Worm (Caenorhabditis elegans) whole organism, dauer: ENCODE measurements around the gene che-7.

Experiments
- unc-62 ChIP-seq: sonication (generic microtip); optimal IDR thresholded peaks from 2 replicates; lab custom pipeline; 2017; ENCODE audit warnings: missing biosample characterization, missing genetic modification reagents, missing genetic modification characterization

The che-7 gene

DNA sequence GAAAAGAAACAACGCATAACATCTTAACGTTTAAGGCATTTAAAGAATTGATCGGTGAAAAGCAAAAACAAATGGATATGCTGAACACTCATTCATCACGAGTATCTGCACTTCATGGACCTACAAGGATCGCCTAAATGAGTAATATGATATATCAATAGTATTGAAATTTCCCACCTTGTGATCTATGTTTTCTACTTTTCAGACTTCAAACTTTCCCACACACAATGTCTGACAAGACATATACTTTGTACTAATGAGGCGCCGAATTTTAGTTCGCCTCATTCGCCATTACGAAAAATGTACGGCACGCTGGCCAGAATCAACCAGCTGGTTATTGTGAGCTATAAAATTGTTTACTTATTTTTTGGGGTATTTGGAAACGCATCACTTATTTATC is 42.2 kb downstream of the che-7 start, which contains the start of gene srsx-6:
Gene srsx-6, plus strand, starts transcription at position 301 of the 400 bp plus-strand sequence.
- no peak for TF ChIP-seq unc-62

DNA sequence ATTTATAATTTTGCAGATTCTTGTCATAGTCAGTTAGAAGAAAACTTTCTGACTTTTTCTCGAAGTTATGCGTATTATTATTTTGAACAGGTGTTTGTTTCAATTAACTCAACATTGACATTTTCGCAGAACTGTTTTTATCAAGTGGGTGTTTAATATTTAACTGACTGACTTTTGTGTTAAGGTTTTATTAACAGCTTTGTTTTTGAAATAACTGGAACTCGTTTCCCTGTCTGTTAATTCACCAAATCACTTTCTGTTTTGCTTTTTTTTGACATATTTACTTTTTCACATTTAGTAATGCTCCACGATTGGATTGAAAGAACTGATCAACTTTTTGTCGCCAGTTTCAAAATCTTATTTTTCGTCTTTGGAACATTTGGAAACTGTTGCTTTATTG is 43.5 kb downstream of the che-7 start, which contains the start of gene srsx-7:
Gene srsx-7, plus strand, starts transcription at position 301 of the 400 bp plus-strand sequence.
- TF ChIP-seq unc-62, result no peak
